Fruit fly (Drosophila melanogaster): Measurements from ENCODE around the gene Xrcc2.

Xrcc2 gene

DNA sequence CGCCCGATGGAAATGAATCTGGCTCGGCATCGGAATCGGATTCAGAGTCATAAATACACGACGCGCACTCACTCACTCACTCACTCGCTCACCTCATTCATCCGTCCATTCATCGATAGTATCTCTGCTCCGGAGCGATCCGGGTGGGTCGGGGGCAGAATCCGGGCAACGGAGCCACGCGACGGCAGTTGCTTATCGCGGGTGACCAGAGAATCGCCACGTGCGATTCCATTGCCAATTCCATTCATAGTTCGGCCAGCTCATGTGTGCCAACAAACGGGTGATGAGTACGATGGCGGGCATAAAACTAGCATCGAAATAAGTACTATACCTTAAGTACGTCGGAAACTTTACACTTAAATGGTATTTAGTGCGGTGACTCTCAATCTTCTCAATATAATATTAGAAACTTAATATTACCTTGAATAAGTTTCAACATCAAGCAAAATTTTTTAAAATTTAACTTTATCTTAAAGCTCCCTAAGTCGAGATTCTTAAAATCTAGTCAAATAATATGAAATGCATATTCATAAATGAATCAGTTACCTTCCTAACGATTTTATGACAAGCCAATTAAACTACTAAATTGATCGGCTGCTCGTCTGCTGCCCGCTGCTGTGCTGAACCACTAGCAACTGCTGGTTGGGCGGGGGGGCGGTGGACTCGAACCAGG, 24.8 kb downstream of the Xrcc2 start (continued):
- TF ChIP-seq hkb (optimal IDR thresholded peaks at IDR 0.05): no peak
- peak; percentile 56 for TF ChIP-seq hkb (GFP tag; IDR thresholded peaks at IDR 0.05)
- TF ChIP-seq CG17361 (GFP tag; IDR thresholded peaks at IDR 0.05): peak; percentile 80
- no peak for TF ChIP-seq gro (GFP tag; optimal IDR thresholded peaks at IDR 0.05)
- TF ChIP-seq odd (GFP tag; optimal IDR thresholded peaks at IDR 0.05): peak; percentile 9
- TF ChIP-seq Med (GFP tag): peak; percentile 46
- peak; percentile 76 for TF ChIP-seq CG11696 (GFP tag; IDR thresholded peaks at IDR 0.05)
- TF ChIP-seq Dip2 (GFP tag; IDR thresholded peaks at IDR 0.05): no peak
- TF ChIP-seq cato (GFP tag; optimal IDR thresholded peaks at IDR 0.05; ENCODE audit: borderline replicate concordance): no peak
- peak; percentile 21 for TF ChIP-seq unpg (GFP tag; optimal IDR thresholded peaks at IDR 0.05)
- peak; percentile 9 for TF ChIP-seq Hmr (GFP tag; optimal IDR thresholded peaks at IDR 0.05)
- TF ChIP-seq CG11093 (GFP tag; IDR thresholded peaks at IDR 0.05): 0 out of 3 replicates have a peak, but pooled peaks have one; percentile 34
- TF ChIP-seq Sox100B (GFP tag; optimal IDR thresholded peaks at IDR 0.05): peak; percentile 67
- TF ChIP-seq CG13624 (GFP tag; optimal IDR thresholded peaks at IDR 0.05): no peak
- TF ChIP-seq org-1 (GFP tag; optimal IDR thresholded peaks at IDR 0.05): no peak
- TF ChIP-seq CG17612 (GFP tag; IDR thresholded peaks at IDR 0.05): no peak
- 0 out of 2 replicates have a peak, but pooled peaks have one; percentile 19 for TF ChIP-seq Ptx1 (GFP tag; IDR thresholded peaks at IDR 0.05)
- peak; percentile 65 for TF ChIP-seq cwo (GFP tag; optimal IDR thresholded peaks at IDR 0.05)
- TF ChIP-seq CG10979 (tag; optimal IDR thresholded peaks at IDR 0.05): peak; percentile 79
- TF ChIP-seq Xrp1 (GFP tag; IDR thresholded peaks at IDR 0.05): peak; percentile 60
- peak in 1 of 2 experiments; percentile 21 for TF ChIP-seq Hr78 (GFP tag; optimal IDR thresholded peaks at IDR 0.05)
- peak; percentile 82 for TF ChIP-seq CG18262 (tag; optimal IDR thresholded peaks at IDR 0.05)
- peak; percentile 59 for TF ChIP-seq CG13775 (GFP tag; optimal IDR thresholded peaks at IDR 0.05)

dm6 chrX:18528166-18528733, 28.3 kb downstream of the Xrcc2 start, which contains the start of the genes CG15042 and CG15047:
Gene CG15042 (minus strand): TSS chrX:18528266.
Gene CG15047 (plus strand): TSS chrX:18528683.
- TF ChIP-seq CG2129 (GFP tag; IDR thresholded peaks at IDR 0.05; ENCODE audit: partially characterized antibody) (no peak), gfzf (GFP tag; optimal IDR thresholded peaks at IDR 0.05) (peak; percentile 7), org-1 (GFP tag; optimal IDR thresholded peaks at IDR 0.05) (no peak), Blimp-1 (GFP tag; optimal IDR thresholded peaks at IDR 0.05) (no peak), dysf (GFP tag; IDR thresholded peaks at IDR 0.05) (no peak), CG3847 (GFP tag; IDR thresholded peaks at IDR 0.05) (no peak)

- peak; percentile 13; the same call in 1 of the 3 replicates for TF ChIP-seq CG7357 (GFP tag; IDR thresholded peaks at IDR 0.05)
- peak; percentile 41; the same call in 1 of the 2 replicates for TF ChIP-seq Xrp1 (GFP tag; IDR thresholded peaks at IDR 0.05)
- no peak for TF ChIP-seq CG2202 (tag; optimal IDR thresholded peaks at IDR 0.05)
- TF ChIP-seq CG9932 (GFP tag; IDR thresholded peaks at IDR 0.05): no peak
- TF ChIP-seq CG16813 (GFP tag; IDR thresholded peaks at IDR 0.05; ENCODE audit: partially characterized antibody): no peak
- no peak for TF ChIP-seq Asciz (GFP tag; optimal IDR thresholded peaks at IDR 0.05)
- TF ChIP-seq Myb (GFP tag; optimal IDR thresholded peaks at IDR 0.05): no peak
- no peak for TF ChIP-seq ara (GFP tag; IDR thresholded peaks at IDR 0.05)
- TF ChIP-seq CG18476 (GFP tag; optimal IDR thresholded peaks at IDR 0.05): no peak
- TF ChIP-seq repo (GFP tag; optimal IDR thresholded peaks at IDR 0.05): no peak
- no peak for TF ChIP-seq Fer2 (tag; optimal IDR thresholded peaks at IDR 0.05)
- TF ChIP-seq Taf1 (GFP tag; IDR thresholded peaks at IDR 0.05): no peak
- TF ChIP-seq shn (GFP tag; optimal IDR thresholded peaks at IDR 0.05): no peak
- TF ChIP-seq Vsx1 (GFP tag; optimal IDR thresholded peaks at IDR 0.05): no peak
- no peak for TF ChIP-seq HLH54F (GFP tag; optimal IDR thresholded peaks at IDR 0.05)
- TF ChIP-seq Trl (optimal IDR thresholded peaks at IDR 0.05): no peak
- no peak for TF ChIP-seq Trl (GFP tag; optimal IDR thresholded peaks at IDR 0.05)
- no peak for TF ChIP-seq Six4 (GFP tag; optimal IDR thresholded peaks at IDR 0.05)
- no peak for TF ChIP-seq org-1 (GFP tag; optimal IDR thresholded peaks at IDR 0.05)
- TF ChIP-seq ash1 (GFP tag; optimal IDR thresholded peaks at IDR 0.05): no peak
- TF ChIP-seq Spps (tag; optimal IDR thresholded peaks at IDR 0.05): no peak
- TF ChIP-seq CG12071 (GFP tag; optimal IDR thresholded peaks at IDR 0.05): no peak
Observed at dm6 chrX:18533308-18533707, 33.4 kb downstream of the Xrcc2 start.

Measured in whole organism, embryonic.